Fruit fly (Drosophila melanogaster) whole organism, embryonic: ENCODE results near the gene DopEcR.

ENCODE experiments used
- Ada2b ChIP-seq: fragments of 200-800 bp; sonication (Bioruptor generic); IDR thresholded peaks from 2 replicates; pipeline ENCODE4 v1.3.6; 2022; ENCODE audit warnings: missing biosample characterization, missing genetic modification characterization
- Adf1 ChIP-seq: fragments of 200-800 bp; sonication (Bioruptor generic); IDR thresholded peaks from 2 replicates; pipeline ENCODE4 v1.3.6; 2022; ENCODE audit warnings: missing biosample characterization, missing genetic modification characterization
- Bdp1 ChIP-seq: fragments of 200-800 bp; sonication (Bioruptor generic); optimal IDR thresholded peaks from 3 replicates; lab custom pipeline; 2016; ENCODE audit warnings: missing biosample characterization, missing genetic modification characterization
- Blimp-1 ChIP-seq: fragments of 200-800 bp; sonication (Bioruptor generic); optimal IDR thresholded peaks from 3 replicates; lab custom pipeline; 2018; ENCODE audit warnings: missing biosample characterization, missing genetic modification characterization, mild to moderate bottlenecking, moderate library complexity, missing genetic modification reagents
- CG10147 ChIP-seq: fragments of 200-800 bp; sonication (Bioruptor generic); optimal IDR thresholded peaks from 2 replicates; lab custom pipeline; 2019; ENCODE audit warnings: missing biosample characterization, mild to moderate bottlenecking, missing genetic modification characterization, moderate library complexity
- CG10267 ChIP-seq: fragments of 200-800 bp; sonication (Bioruptor generic); optimal IDR thresholded peaks from 2 replicates; lab custom pipeline; 2018; ENCODE audit warnings: missing biosample characterization, mild to moderate bottlenecking, missing genetic modification characterization, moderate library complexity
- CG10431 ChIP-seq: fragments of 200-800 bp; sonication (Bioruptor generic); optimal IDR thresholded peaks from 3 replicates; lab custom pipeline; 2018; ENCODE audit warnings: missing biosample characterization, mild to moderate bottlenecking, missing genetic modification characterization
- CG11247 ChIP-seq: fragments of 200-800 bp; sonication (Bioruptor generic); IDR thresholded peaks from 2 replicates; pipeline ENCODE4 v1.3.6; 2022; ENCODE audit warnings: missing biosample characterization, missing genetic modification characterization
- CG11695 ChIP-seq: fragments of 200-800 bp; sonication (Bioruptor generic); IDR thresholded peaks from 3 replicates; pipeline ENCODE4 v1.3.6; 2022; ENCODE audit warnings: missing biosample characterization, missing genetic modification characterization
- CG12236 ChIP-seq: fragments of 200-800 bp; sonication (Bioruptor generic); optimal IDR thresholded peaks from 2 replicates; lab custom pipeline; 2016; ENCODE audit warnings: missing biosample characterization, missing genetic modification characterization
- CG13624 ChIP-seq: fragments of 200-800 bp; sonication (Bioruptor generic); optimal IDR thresholded peaks from 2 replicates; lab custom pipeline; 2016; ENCODE audit warnings: missing biosample characterization, missing genetic modification characterization
- CG17361 ChIP-seq: fragments of 200-800 bp; sonication (Bioruptor generic); IDR thresholded peaks from 3 replicates; pipeline ENCODE4 v1.3.6; 2022; ENCODE audit warnings: missing biosample characterization, missing genetic modification characterization
- CG17612 ChIP-seq: fragments of 200-800 bp; sonication (Bioruptor generic); IDR thresholded peaks from 2 replicates; pipeline ENCODE4 v1.3.6; 2022; ENCODE audit warnings: missing biosample characterization, missing genetic modification characterization
- CG18619 ChIP-seq: fragments of 200-800 bp; sonication (Bioruptor generic); optimal IDR thresholded peaks from 3 replicates; lab custom pipeline; 2017; ENCODE audit warnings: missing biosample characterization, mild to moderate bottlenecking, missing genetic modification characterization
- CG31441 ChIP-seq: fragments of 200-800 bp; sonication (Bioruptor generic); IDR thresholded peaks from 2 replicates; pipeline ENCODE4 v1.3.6; 2022; ENCODE audit warnings: missing biosample characterization, missing genetic modification characterization
- CG34376 ChIP-seq: fragments of 200-800 bp; sonication (Bioruptor generic); optimal IDR thresholded peaks from 2 replicates; lab custom pipeline; 2018; ENCODE audit warnings: missing biosample characterization, mild to moderate bottlenecking, missing genetic modification characterization
- CG5180 ChIP-seq: fragments of 200-800 bp; sonication (Bioruptor generic); optimal IDR thresholded peaks from 3 replicates; lab custom pipeline; 2017; ENCODE audit warnings: missing biosample characterization, missing genetic modification characterization, mild to moderate bottlenecking, moderate library complexity, missing genetic modification reagents
- CG8765 ChIP-seq: fragments of 200-800 bp; sonication (Bioruptor generic); IDR thresholded peaks from 2 replicates; pipeline ENCODE4 v1.3.6; 2022; ENCODE audit warnings: missing biosample characterization, missing genetic modification characterization
- CG9797 ChIP-seq: fragments of 200-800 bp; sonication (Bioruptor generic); optimal IDR thresholded peaks from 3 replicates; lab custom pipeline; 2018; ENCODE audit warnings: missing biosample characterization, mild to moderate bottlenecking, missing genetic modification characterization
- CG9932 ChIP-seq: fragments of 200-800 bp; sonication (Bioruptor generic); IDR thresholded peaks from 2 replicates; pipeline ENCODE4 v1.3.6; 2022; ENCODE audit warnings: missing biosample characterization, missing genetic modification characterization
- GATAe ChIP-seq: fragments of 200-800 bp; sonication (Bioruptor generic); conservative IDR thresholded peaks from 2 replicates; pipeline ENCODE4 v1.3.6; 2022; ENCODE audit warnings: missing biosample characterization, missing genetic modification characterization
- Gsc ChIP-seq: fragments of 200-800 bp; sonication (Bioruptor generic); IDR thresholded peaks from 2 replicates; pipeline ENCODE4 v1.3.6; 2022; ENCODE audit warnings: missing biosample characterization, missing genetic modification characterization
- Hand ChIP-seq: fragments of 200-800 bp; sonication (Bioruptor generic); optimal IDR thresholded peaks from 2 replicates; lab custom pipeline; 2017; ENCODE audit warnings: mild to moderate bottlenecking, missing biosample characterization, missing genetic modification reagents, missing genetic modification characterization
- Hey ChIP-seq: fragments of 200-800 bp; sonication (Bioruptor generic); optimal IDR thresholded peaks from 3 replicates; lab custom pipeline; 2018; ENCODE audit warnings: missing biosample characterization, mild to moderate bottlenecking, missing genetic modification characterization
- MBD-R2 ChIP-seq: fragments of 200-800 bp; sonication (Bioruptor generic); IDR thresholded peaks from 2 replicates; pipeline ENCODE4 v1.3.6; 2022; ENCODE audit warnings: missing biosample characterization, missing genetic modification characterization
- NK7.1 ChIP-seq: fragments of 200-800 bp; sonication (Bioruptor generic); optimal IDR thresholded peaks from 3 replicates; lab custom pipeline; 2016; ENCODE audit warnings: missing biosample characterization, missing genetic modification characterization
- Oaz ChIP-seq: fragments of 200-800 bp; sonication (Bioruptor generic); IDR thresholded peaks from 2 replicates; pipeline ENCODE4 v1.3.6; 2022; ENCODE audit warnings: missing biosample characterization, missing genetic modification characterization
- Rfx ChIP-seq: fragments of 200-800 bp; sonication (Bioruptor generic); IDR thresholded peaks from 2 replicates; pipeline ENCODE4 v1.3.6; 2022; ENCODE audit warnings: missing biosample characterization, missing genetic modification characterization
- Side ChIP-seq: fragments of 200-800 bp; sonication (Bioruptor generic); optimal IDR thresholded peaks from 2 replicates; lab custom pipeline; 2016; ENCODE audit warnings: missing biosample characterization, missing genetic modification characterization
- bigmax ChIP-seq: fragments of 200-800 bp; sonication (Bioruptor generic); optimal IDR thresholded peaks from 2 replicates; lab custom pipeline; 2018; ENCODE audit warnings: missing biosample characterization, mild to moderate bottlenecking, missing genetic modification characterization
- bsh ChIP-seq, 2 experiments: fragments of 200-800 bp; sonication (Bioruptor generic); optimal IDR thresholded peaks; 2 replicates each; lab custom pipeline; 2017 to 2018; ENCODE audit warnings: mild to moderate bottlenecking in 2 of 2, missing biosample characterization in 2 of 2, missing genetic modification characterization in 2 of 2, moderate library complexity in 1 of 2
- cad ChIP-seq: fragments of >200 bp; optimal IDR thresholded peaks from 2 replicates; lab custom pipeline; 2017; ENCODE audit warnings: missing biosample characterization, missing genetic modification characterization
- cato ChIP-seq: fragments of 200-800 bp; sonication (Bioruptor generic); optimal IDR thresholded peaks from 2 replicates; lab custom pipeline; 2016; ENCODE audit warnings: missing biosample characterization, missing genetic modification characterization, borderline replicate concordance
- chinmo ChIP-seq: fragments of 200-800 bp; sonication (Bioruptor generic); IDR thresholded peaks from 4 replicates; pipeline ENCODE4 v1.3.6; 2022; ENCODE audit warnings: missing biosample characterization, missing genetic modification characterization; ENCODE audit not compliant: partially characterized antibody
- ci ChIP-seq: fragments of 200-800 bp; sonication (Bioruptor generic); IDR thresholded peaks from 3 replicates; pipeline ENCODE4 v1.3.6; 2022; ENCODE audit warnings: missing biosample characterization, missing genetic modification characterization
- dmrt99B ChIP-seq: fragments of 200-800 bp; sonication (Bioruptor generic); optimal IDR thresholded peaks from 2 replicates; lab custom pipeline; 2018; ENCODE audit warnings: missing biosample characterization, mild to moderate bottlenecking, missing genetic modification characterization, moderate library complexity
- ems ChIP-seq: fragments of 200-800 bp; sonication (Bioruptor generic); optimal IDR thresholded peaks from 3 replicates; lab custom pipeline; 2016; ENCODE audit warnings: missing biosample characterization, missing genetic modification characterization
- ewg ChIP-seq: fragments of 200-800 bp; sonication (Bioruptor generic); optimal IDR thresholded peaks from 3 replicates; lab custom pipeline; 2017; ENCODE audit warnings: mild to moderate bottlenecking, missing biosample characterization, missing genetic modification reagents, missing genetic modification characterization
- gem ChIP-seq: fragments of 200-800 bp; sonication (Bioruptor generic); optimal IDR thresholded peaks from 2 replicates; lab custom pipeline; 2019; ENCODE audit warnings: missing biosample characterization, mild to moderate bottlenecking, missing genetic modification characterization, moderate library complexity
- klu ChIP-seq: fragments of 200-800 bp; sonication (Bioruptor generic); IDR thresholded peaks from 2 replicates; pipeline ENCODE4 v1.3.6; 2022; ENCODE audit warnings: missing biosample characterization, missing genetic modification characterization
- knrl ChIP-seq: fragments of 200-800 bp; sonication (Bioruptor generic); IDR thresholded peaks from 3 replicates; pipeline ENCODE4 v1.3.6; 2022; ENCODE audit warnings: missing biosample characterization, missing genetic modification characterization; ENCODE audit not compliant: partially characterized antibody
- luna ChIP-seq: fragments of 200-800 bp; sonication (Bioruptor generic); optimal IDR thresholded peaks from 2 replicates; lab custom pipeline; 2016; ENCODE audit warnings: missing biosample characterization, missing genetic modification characterization
- phol ChIP-seq: fragments of 200-800 bp; sonication (Bioruptor generic); optimal IDR thresholded peaks from 3 replicates; lab custom pipeline; 2018; ENCODE audit warnings: missing biosample characterization, mild to moderate bottlenecking, missing genetic modification characterization, moderate library complexity
- seq ChIP-seq: fragments of 200-800 bp; sonication (Bioruptor generic); IDR thresholded peaks from 2 replicates; pipeline ENCODE4 v1.3.6; 2022; ENCODE audit warnings: missing biosample characterization, missing genetic modification characterization
- sima ChIP-seq: fragments of 200-800 bp; sonication (Bioruptor generic); optimal IDR thresholded peaks from 2 replicates; lab custom pipeline; 2016; ENCODE audit warnings: missing biosample characterization, missing genetic modification characterization
- ssp ChIP-seq: fragments of 200-800 bp; sonication (Bioruptor generic); IDR thresholded peaks from 2 replicates; pipeline ENCODE4 v1.3.6; 2022; ENCODE audit warnings: missing biosample characterization, missing genetic modification characterization
- ttk ChIP-seq: fragments of 200-800 bp; sonication (Bioruptor generic); IDR thresholded peaks from 2 replicates; pipeline ENCODE4 v2.1.2; 2022; ENCODE audit warnings: missing biosample characterization, missing genetic modification characterization

DopEcR gene

dm6 chr3L:4378895-4379294, 1.3 kb downstream of the DopEcR start (continued):
- TF ChIP-seq Side (GFP tag; lab: Kevin White, UChicago), result peak; percentile 22
- no peak for TF ChIP-seq CG8765
- TF ChIP-seq CG11247, result 0 out of 2 replicates have a peak, but pooled peaks have one; percentile 18
- TF ChIP-seq sima (GFP tag; lab: Kevin White, UChicago), result no peak
- peak; percentile 33; the same call in 1 of the 2 replicates for TF ChIP-seq MBD-R2 (GFP tag; lab: Robert Waterston, UW)
- TF ChIP-seq chinmo (GFP tag; lab: Robert Waterston, UW), result no peak
- TF ChIP-seq Rfx, result peak; percentile 65
- TF ChIP-seq ttk (GFP tag; lab: Robert Waterston, UW), result peak; percentile 52; the same call in 1 of the 2 replicates
- TF ChIP-seq CG34376 (GFP tag; lab: Kevin White, UChicago), result peak; percentile 34
- TF ChIP-seq Hand (GFP tag; lab: Kevin White, UChicago), result peak; percentile 82
- no peak for TF ChIP-seq GATAe (GFP tag; lab: Robert Waterston, UW)
- peak; percentile 57 for TF ChIP-seq CG31441 (GFP tag; lab: Robert Waterston, UW)

- TF ChIP-seq knrl (GFP tag; lab: Robert Waterston, UW) (0 out of 3 replicates have a peak, but pooled peaks have one; percentile 8), CG17612 (no peak), ci (GFP tag; lab: Robert Waterston, UW) (0 out of 3 replicates have a peak, but pooled peaks have one; percentile 34), Blimp-1 (GFP tag; lab: Kevin White, UChicago) (peak; percentile 46), Oaz (GFP tag; lab: Robert Waterston, UW) (0 out of 2 replicates have a peak, but pooled peaks have one; percentile 19), luna (GFP tag; lab: Kevin White, UChicago) (no peak), CG11695 (GFP tag; lab: Robert Waterston, UW) (no peak), cato (GFP tag; lab: Kevin White, UChicago) (no peak), CG10431 (GFP tag; lab: Kevin White, UChicago) (peak; percentile 34), CG9932 (GFP tag; lab: Robert Waterston, UW) (0 out of 2 replicates have a peak, but pooled peaks have one; percentile 28), Gsc (GFP tag; lab: Robert Waterston, UW) (no peak), cad (GFP tag; lab: Kevin White, UChicago) (no peak), ssp (0 out of 2 replicates have a peak, but pooled peaks have one; percentile 5), CG10267 (tag; lab: Kevin White, UChicago) (no peak), bsh (GFP tag; optimal IDR thresholded peaks at IDR 0.05; lab: Kevin White, UChicago) (no peak), CG12236 (GFP tag; lab: Kevin White, UChicago) (no peak), bigmax (GFP tag; lab: Kevin White, UChicago) (no peak), CG5180 (GFP tag; lab: Kevin White, UChicago) (peak; percentile 69)
Measured at dm6 chr3L:4377496-4377895, 2.7 kb downstream of the DopEcR start.

dm6 chr3L:4375675-4376366, 4.4 kb downstream of the DopEcR start:
- peak; percentile 53 for TF ChIP-seq dmrt99B (tag; lab: Kevin White, UChicago)
- 0 out of 3 replicates have a peak, but pooled peaks have one; percentile 28 for TF ChIP-seq ci (GFP tag; lab: Robert Waterston, UW)
- no peak for TF ChIP-seq CG13624 (GFP tag; lab: Kevin White, UChicago)
- no peak for TF ChIP-seq CG10147 (GFP tag; lab: Kevin White, UChicago)
- no peak for TF ChIP-seq klu
- TF ChIP-seq phol, result peak; percentile 35
- no peak for TF ChIP-seq ewg
- no peak for TF ChIP-seq Adf1 (GFP tag; lab: Robert Waterston, UW)
- no peak for TF ChIP-seq Gsc (GFP tag; lab: Robert Waterston, UW)
- no peak for TF ChIP-seq CG18619 (GFP tag; lab: Kevin White, UChicago)
- 0 out of 3 replicates have a peak, but pooled peaks have one; percentile 13 for TF ChIP-seq CG17361 (GFP tag; lab: Robert Waterston, UW)
- no peak for TF ChIP-seq NK7.1
- TF ChIP-seq CG9797 (GFP tag; lab: Kevin White, UChicago), result no peak
- TF ChIP-seq Ada2b, result peak; percentile 42; the same call in 1 of the 2 replicates
- TF ChIP-seq seq (GFP tag; lab: Robert Waterston, UW), result no peak
- no peak for TF ChIP-seq ems (GFP tag; lab: Kevin White, UChicago)
- no peak for TF ChIP-seq Bdp1 (GFP tag; lab: Kevin White, UChicago)
- peak; percentile 65 for TF ChIP-seq gem (tag; lab: Kevin White, UChicago)
- no peak for TF ChIP-seq Hey (tag; lab: Kevin White, UChicago)
